Fruit fly (Drosophila melanogaster) whole organism, wandering third instar larva: Measurements from ENCODE around the gene CG31510.

Experiments used
- Abd-B ChIP-seq: fragments of >200 bp; optimal IDR thresholded peaks from 2 replicates; lab custom pipeline; 2017; ENCODE audit warnings: missing biosample characterization, missing genetic modification characterization
- CG32264 ChIP-seq: fragments of 200-800 bp; sonication (Bioruptor generic); optimal IDR thresholded peaks from 2 replicates; lab custom pipeline; 2016; ENCODE audit warnings: missing biosample characterization, missing genetic modification characterization
- GATAd ChIP-seq: sonication (Bioruptor generic); optimal IDR thresholded peaks from 2 replicates; lab custom pipeline; 2016; ENCODE audit warnings: missing biosample characterization, missing genetic modification characterization
- Hr83 ChIP-seq: fragments of 200-300 bp; sonication (Bioruptor generic); optimal IDR thresholded peaks from 2 replicates; lab custom pipeline; 2016; ENCODE audit warnings: missing biosample characterization, mild to moderate bottlenecking, missing genetic modification characterization, moderate library complexity; ENCODE audit not compliant: poor library complexity, severe bottlenecking
- N ChIP-seq: fragments of >200 bp; optimal IDR thresholded peaks from 2 replicates; lab custom pipeline; 2018; ENCODE audit warnings: missing biosample characterization, missing external identifiers, missing genetic modification characterization
- br ChIP-seq: fragments of 200-800 bp; sonication (Bioruptor generic); optimal IDR thresholded peaks from 2 replicates; lab custom pipeline; 2016; ENCODE audit warnings: missing biosample characterization, missing genetic modification characterization
- brk ChIP-seq: fragments of 200-800 bp; sonication (Bioruptor generic); optimal IDR thresholded peaks from 2 replicates; lab custom pipeline; 2016; ENCODE audit warnings: missing biosample characterization, mild to moderate bottlenecking, missing genetic modification characterization
- fru ChIP-seq: fragments of 200-800 bp; sonication (Bioruptor generic); optimal IDR thresholded peaks from 3 replicates; lab custom pipeline; 2016; ENCODE audit warnings: missing biosample characterization, mild to moderate bottlenecking, missing genetic modification characterization
- jim ChIP-seq: fragments of 175-275, 200-325 bp; sonication (Bioruptor generic); optimal IDR thresholded peaks from 2 replicates; lab custom pipeline; 2016; ENCODE audit warnings: missing biosample characterization, mild to moderate bottlenecking, missing genetic modification characterization
- psq ChIP-seq: fragments of 200-800 bp; sonication (Bioruptor generic); optimal IDR thresholded peaks from 3 replicates; lab custom pipeline; 2017; ENCODE audit warnings: missing biosample characterization, mild to moderate bottlenecking, missing genetic modification characterization, moderate library complexity
- rgr ChIP-seq: fragments of 200-800 bp; sonication (Bioruptor generic); optimal IDR thresholded peaks from 3 replicates; lab custom pipeline; 2016; ENCODE audit warnings: missing biosample characterization, mild to moderate bottlenecking, missing genetic modification characterization

dm6 chr3R:25097486-25097885, 25.2 kb downstream of the CG31510 start, which contains the start of the genes CG33095 and CG33096:
- TF ChIP-seq jim = no peak
- TF ChIP-seq CG32264 (GFP tag; lab: Kevin White, UChicago) = no peak
- TF ChIP-seq N (GFP tag; lab: Kevin White, UChicago) = no peak
- TF ChIP-seq br (GFP tag; lab: Kevin White, UChicago) = no peak
- no peak for TF ChIP-seq psq (GFP tag; lab: Kevin White, UChicago)
- no peak for TF ChIP-seq fru (GFP tag; lab: Kevin White, UChicago)
- TF ChIP-seq GATAd (GFP tag; lab: Kevin White, UChicago) = no peak
- TF ChIP-seq rgr (GFP tag; lab: Kevin White, UChicago) = no peak
- no peak for TF ChIP-seq brk (GFP tag; lab: Kevin White, UChicago)
- TF ChIP-seq Hr83 (GFP tag; lab: Kevin White, UChicago) = no peak
- TF ChIP-seq Abd-B (GFP tag; lab: Kevin White, UChicago) = no peak
